Fruit fly (Drosophila melanogaster): ENCODE data around the gene CG2120.

CG2120 gene

DNA sequence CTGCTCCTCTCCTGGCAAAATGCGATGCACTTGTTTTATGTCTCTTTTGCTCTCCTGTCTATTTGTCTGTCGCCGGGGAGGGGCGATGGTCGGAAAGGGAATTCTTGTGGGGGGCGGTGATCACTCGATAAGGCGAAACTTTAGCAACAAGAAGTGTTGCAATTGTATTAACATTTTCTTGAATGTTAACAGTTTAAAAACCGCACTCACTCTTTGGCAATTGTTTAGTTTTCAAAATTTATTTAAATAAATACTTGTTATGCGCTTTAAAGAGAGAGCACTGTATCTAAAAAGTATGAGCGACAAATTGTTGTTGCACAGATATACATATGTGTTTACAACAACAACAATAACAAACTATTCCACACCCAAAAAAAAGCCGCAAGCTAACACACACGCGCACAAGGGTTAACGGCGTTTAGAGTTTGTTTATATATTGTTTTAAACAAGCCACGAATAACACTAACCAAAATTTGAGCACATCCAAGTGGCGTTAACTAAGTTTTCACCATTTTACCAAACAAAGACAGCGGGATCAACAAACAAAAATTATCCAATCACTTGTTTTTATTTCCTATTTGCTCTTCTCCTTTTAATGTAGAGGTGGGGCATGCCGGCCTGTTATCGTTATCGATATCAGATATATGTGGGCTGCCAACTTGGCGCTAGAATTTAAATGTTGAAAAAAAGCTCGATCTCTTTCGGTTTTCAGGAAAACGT lies 34.0 kb upstream of the CG2120 start, which contains the start of gene CG2258 (continued):
- TF ChIP-seq CG4318 (GFP tag; optimal IDR thresholded peaks at IDR 0.05) (peak; percentile 84), CG9139 (GFP tag; optimal IDR thresholded peaks at IDR 0.05) (peak; percentile 75), CG10669 (GFP tag; optimal IDR thresholded peaks at IDR 0.05) (peak; percentile 90), Eip78C (GFP tag) (peak; percentile 97), CG8319 (GFP tag; optimal IDR thresholded peaks at IDR 0.05) (peak; percentile 64), Sox102F (GFP tag; optimal IDR thresholded peaks at IDR 0.05) (peak; percentile 75), Sox15 (GFP tag; optimal IDR thresholded peaks at IDR 0.05) (peak; percentile 74), CG6276 (GFP tag; optimal IDR thresholded peaks at IDR 0.05) (peak; percentile 92), ss (GFP tag; optimal IDR thresholded peaks at IDR 0.05) (peak; percentile 86 to 93)

DNA sequence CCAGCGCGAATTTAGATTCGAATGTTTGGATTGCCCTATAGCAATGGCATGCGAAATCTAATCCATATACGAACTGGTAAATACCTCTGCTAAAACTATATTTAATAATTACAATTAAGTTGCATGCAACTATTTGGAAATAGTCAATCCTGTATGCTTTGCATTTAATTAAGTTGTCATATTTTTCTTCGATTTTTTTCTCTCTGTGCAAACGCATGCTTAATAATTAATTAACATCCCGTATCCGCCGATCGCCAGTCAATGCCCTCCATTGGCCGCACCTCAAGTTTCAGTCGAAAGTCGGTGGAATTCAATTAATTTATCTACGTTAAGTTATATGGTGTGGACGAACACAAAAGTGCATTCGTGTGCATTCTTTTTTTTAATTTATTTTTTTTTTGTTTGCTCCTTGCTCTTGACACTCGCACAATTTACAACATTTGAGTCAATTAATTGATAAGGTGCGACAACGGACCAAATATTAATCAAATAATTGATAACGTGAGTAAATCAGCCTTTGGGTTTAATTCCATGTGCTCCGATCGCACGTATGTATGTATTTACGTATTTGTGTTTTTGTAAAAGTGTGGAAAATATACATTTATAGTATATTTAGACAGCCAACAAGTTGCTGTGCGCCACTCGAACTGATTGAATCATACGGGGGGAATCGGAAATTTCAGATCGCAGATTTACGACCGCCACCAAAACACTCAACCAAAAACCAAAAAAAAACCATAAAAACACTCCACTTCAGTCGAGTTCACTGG lies 29.2 kb upstream of the CG2120 start:
- TF ChIP-seq svp (GFP tag) (peak; percentile 11), CG11762 (GFP tag; optimal IDR thresholded peaks at IDR 0.05; ENCODE audit: insufficient read depth) (no peak), vri (GFP tag; optimal IDR thresholded peaks at IDR 0.05) (peak; percentile 78), CG1621 (tag; optimal IDR thresholded peaks at IDR 0.05) (no peak), Ets21C (GFP tag; optimal IDR thresholded peaks at IDR 0.05) (no peak), esn (GFP tag; optimal IDR thresholded peaks at IDR 0.05) (peak; percentile 3), CG8119 (GFP tag; IDR thresholded peaks at IDR 0.05) (no peak), pdm3 (GFP tag; optimal IDR thresholded peaks at IDR 0.05) (no peak), Hr4 (GFP tag; optimal IDR thresholded peaks at IDR 0.05) (no peak), Eip75B (GFP tag; optimal IDR thresholded peaks at IDR 0.05) (no peak), Lpt (GFP tag; optimal IDR thresholded peaks at IDR 0.05) (no peak), Eip78C (GFP tag) (peak; percentile 54), CG6163 (GFP tag; IDR thresholded peaks at IDR 0.05) (peak; percentile 24; the same call in 1 of the 3 replicates), Smox (GFP tag; optimal IDR thresholded peaks at IDR 0.05) (no peak), CG6808 (GFP tag; optimal IDR thresholded peaks at IDR 0.05) (no peak), fkh (GFP tag; optimal IDR thresholded peaks at IDR 0.05) (peak; percentile 45), Eip93F (GFP tag; optimal IDR thresholded peaks at IDR 0.05) (peak; percentile 55), spab (GFP tag; optimal IDR thresholded peaks at IDR 0.05) (no peak), Met (GFP tag; optimal IDR thresholded peaks at IDR 0.05) (peak; percentile 17), CG6854 (GFP tag; optimal IDR thresholded peaks at IDR 0.05) (no peak), CG7368 (GFP tag; optimal IDR thresholded peaks at IDR 0.05) (no peak), CG8632 (GFP tag; optimal IDR thresholded peaks at IDR 0.05) (no peak), topi (GFP tag; optimal IDR thresholded peaks at IDR 0.05) (peak; percentile 15), OdsH (GFP tag; optimal IDR thresholded peaks at IDR 0.05) (no peak), Ets96B (tag; optimal IDR thresholded peaks at IDR 0.05) (no peak), CG11294 (GFP tag; IDR thresholded peaks at IDR 0.05) (no peak), CG15336 (GFP tag; IDR thresholded peaks at IDR 0.05) (no peak)

DNA sequence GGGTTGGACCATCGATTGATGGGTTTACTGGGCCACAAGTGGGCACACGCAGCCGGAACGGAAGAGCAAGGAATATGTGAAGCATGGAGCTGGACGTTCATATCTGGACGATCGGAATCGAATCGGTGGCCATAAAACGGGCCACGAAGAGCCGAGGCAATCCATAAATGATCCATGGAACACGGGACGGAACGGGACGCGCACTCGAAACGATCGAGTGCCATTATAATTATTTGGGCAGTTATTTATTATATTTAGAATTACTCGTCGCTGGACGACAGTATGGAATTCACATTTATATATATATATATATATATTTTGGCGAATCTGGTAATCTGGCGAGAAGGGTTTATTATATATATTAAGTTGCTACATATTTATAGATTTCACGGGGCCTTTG lies 27.7 kb upstream of the CG2120 start:
- no peak for TF ChIP-seq CG15336 (GFP tag; IDR thresholded peaks at IDR 0.05)
- no peak for TF ChIP-seq Hr39 (GFP tag; optimal IDR thresholded peaks at IDR 0.05)
- TF ChIP-seq fd59A (GFP tag; optimal IDR thresholded peaks at IDR 0.05) = no peak
- no peak for TF ChIP-seq CG8319 (GFP tag; optimal IDR thresholded peaks at IDR 0.05)
- TF ChIP-seq CG31627 (GFP tag; optimal IDR thresholded peaks at IDR 0.05) = no peak
- TF ChIP-seq CG10631 (GFP tag; optimal IDR thresholded peaks at IDR 0.05) = no peak
- TF ChIP-seq CG34406 (GFP tag; optimal IDR thresholded peaks at IDR 0.05) = no peak
- no peak for TF ChIP-seq lz (GFP tag; optimal IDR thresholded peaks at IDR 0.05)
- TF ChIP-seq CG8119 (GFP tag; IDR thresholded peaks at IDR 0.05) = no peak
- no peak for TF ChIP-seq CG11762 (GFP tag; optimal IDR thresholded peaks at IDR 0.05; ENCODE audit: insufficient read depth)
- TF ChIP-seq fkh (GFP tag; optimal IDR thresholded peaks at IDR 0.05) = no peak
